Fruit fly (Drosophila melanogaster) whole organism: ENCODE results near the gene CG8476.

Source experiments
- CG8478 ChIP-seq: fragments of >200 bp; optimal IDR thresholded peaks from 2 replicates; lab custom pipeline; 2018; ENCODE audit warnings: inconsistent platforms
- Dll ChIP-seq: fragments of >200 bp; optimal IDR thresholded peaks from 2 replicates; lab custom pipeline; 2017
- EcR ChIP-seq, 2 experiments: fragments of >200 bp; optimal IDR thresholded peaks; 2 replicates each; lab custom pipeline; 2017; ENCODE audit warnings: missing biosample characterization in 2 of 2, missing genetic modification characterization in 2 of 2, missing genetic modification reagents in 2 of 2
- pan ChIP-seq: fragments of >200 bp; optimal IDR thresholded peaks from 2 replicates; lab custom pipeline; 2017
- psq ChIP-seq: fragments of >200 bp; optimal IDR thresholded peaks from 2 replicates; lab custom pipeline; 2017
- usp ChIP-seq: fragments of >200 bp; optimal IDR thresholded peaks from 2 replicates; lab custom pipeline; 2017; ENCODE audit warnings: missing biosample characterization, missing genetic modification characterization, mixed read lengths

CG8476 gene

dm6 chr3R:13214347-13214746 lies 6.0 kb downstream of the CG8476 start, which contains the start of gene CG8483:
TSS of gene CG8483 (minus strand) at chr3R:13214465.
- TF ChIP-seq EcR (GFP tag; optimal IDR thresholded peaks at IDR 0.05; lab: Kevin White, UChicago) (no peak), Dll (lab: Kevin White, UChicago) (no peak), usp (no peak), pan (lab: Kevin White, UChicago) (no peak), CG8478 (no peak), psq (lab: Kevin White, UChicago) (no peak)

dm6 chr3R:13208451-13208850 lies 11.9 kb downstream of the CG8476 start:
- TF ChIP-seq usp = no peak
- no peak for TF ChIP-seq Dll (lab: Kevin White, UChicago)
- no peak for TF ChIP-seq psq (lab: Kevin White, UChicago)
- TF ChIP-seq EcR (GFP tag; optimal IDR thresholded peaks at IDR 0.05; lab: Kevin White, UChicago) = no peak
- TF ChIP-seq CG8478 = no peak
- TF ChIP-seq pan (lab: Kevin White, UChicago) = no peak

- TF ChIP-seq CG8478 = no peak
- no peak for TF ChIP-seq Dll (lab: Kevin White, UChicago)
- no peak for TF ChIP-seq EcR (GFP tag; optimal IDR thresholded peaks at IDR 0.05; lab: Kevin White, UChicago)
- TF ChIP-seq usp = no peak
- no peak for TF ChIP-seq psq (lab: Kevin White, UChicago)
- no peak for TF ChIP-seq pan (lab: Kevin White, UChicago)
These were observed 20.0 kb downstream of the CG8476 start for dm6 chr3R:13200402-13200801.

- TF ChIP-seq usp = no peak
- no peak for TF ChIP-seq CG8478
- no peak for TF ChIP-seq Dll (lab: Kevin White, UChicago)
- no peak for TF ChIP-seq pan (lab: Kevin White, UChicago)
- no peak for TF ChIP-seq psq (lab: Kevin White, UChicago)
- TF ChIP-seq EcR (GFP tag; optimal IDR thresholded peaks at IDR 0.05; lab: Kevin White, UChicago) = no peak
These were observed 29.1 kb downstream of the CG8476 start, which contains the start of gene CG8141 for dm6 chr3R:13191299-13191698. TSS of gene CG8141 (plus strand) at chr3R:13191599.

dm6 chr3R:13188219-13188618 lies 32.2 kb downstream of the CG8476 start, which contains the start of gene CG14380:
TSS of gene CG14380 (plus strand) at chr3R:13188519.
- TF ChIP-seq pan (lab: Kevin White, UChicago) (no peak), CG8478 (no peak), usp (no peak), Dll (lab: Kevin White, UChicago) (no peak), EcR (GFP tag; optimal IDR thresholded peaks at IDR 0.05; lab: Kevin White, UChicago) (no peak), psq (lab: Kevin White, UChicago) (no peak)

dm6 chr3R:13186396-13186795 lies 34.0 kb downstream of the CG8476 start, which contains the start of gene CG8508:
TSS of gene CG8508 (minus strand) at chr3R:13186496.
- TF ChIP-seq CG8478 (no peak), pan (lab: Kevin White, UChicago) (no peak)

- TF ChIP-seq psq (lab: Kevin White, UChicago) (no peak), EcR (GFP tag; optimal IDR thresholded peaks at IDR 0.05; lab: Kevin White, UChicago) (no peak), CG8478 (no peak), usp (no peak), Dll (lab: Kevin White, UChicago) (no peak), pan (lab: Kevin White, UChicago) (no peak)
These were observed 39.4 kb downstream of the CG8476 start, which contains the start of gene CG8138 for dm6 chr3R:13181004-13181403. TSS of gene CG8138 (plus strand) at chr3R:13181304.
